Worm (Caenorhabditis elegans) whole organism, young adult: ENCODE data around the gene mrps-14.

Source experiments
- B0019.2 ChIP-seq: fragments of 200-800 bp; sonication (Bioruptor generic); conservative IDR thresholded peaks from 2 replicates; pipeline ENCODE4 v1.3.6; 2022; ENCODE audit warnings: missing genetic modification reagents, missing genetic modification characterization, missing compliant biosample characterization
- D2030.7 ChIP-seq: fragments of 200-800 bp; sonication (Bioruptor generic); IDR thresholded peaks from 2 replicates; pipeline ENCODE4 v1.3.6; 2022; ENCODE audit warnings: missing genetic modification reagents, missing genetic modification characterization, missing compliant biosample characterization
- F23B12.7 ChIP-seq: sonication (generic microtip); optimal IDR thresholded peaks from 2 replicates; lab custom pipeline; 2017; ENCODE audit warnings: missing genetic modification characterization, mild to moderate bottlenecking, missing compliant biosample characterization, antibody characterized with exemption, moderate library complexity; ENCODE audit not compliant: insufficient read depth
- F52B5.7 ChIP-seq: sonication (generic microtip); optimal IDR thresholded peaks from 2 replicates; lab custom pipeline; 2016; ENCODE audit warnings: mild to moderate bottlenecking, missing genetic modification characterization, missing compliant biosample characterization
- F55B11.4 ChIP-seq: sonication (generic microtip); optimal IDR thresholded peaks from 2 replicates; lab custom pipeline; 2016; ENCODE audit warnings: missing compliant biosample characterization, missing genetic modification characterization, borderline replicate concordance; ENCODE audit not compliant: insufficient read depth
- F57C9.4 ChIP-seq: sonication (generic microtip); optimal IDR thresholded peaks from 2 replicates; lab custom pipeline; 2017; ENCODE audit warnings: mild to moderate bottlenecking, missing genetic modification characterization, missing compliant biosample characterization
- K12H6.12 ChIP-seq: fragments of 200-800 bp; sonication (Bioruptor generic); optimal IDR thresholded peaks from 2 replicates; lab custom pipeline; 2018; ENCODE audit warnings: mild to moderate bottlenecking, missing genetic modification characterization, missing compliant biosample characterization
- T26A5.8 ChIP-seq: sonication (generic microtip); optimal IDR thresholded peaks from 2 replicates; lab custom pipeline; 2016; ENCODE audit warnings: missing genetic modification characterization, missing compliant biosample characterization
- Y53F4B.3 ChIP-seq: fragments of 200-800 bp; sonication (Bioruptor generic); IDR thresholded peaks from 2 replicates; pipeline ENCODE4 v1.3.6; 2022; ENCODE audit warnings: missing genetic modification reagents, missing genetic modification characterization, missing compliant biosample characterization
- Y56A3A.18 ChIP-seq: fragments of 200-800 bp; sonication (Bioruptor generic); IDR thresholded peaks from 2 replicates; pipeline ENCODE4 v1.3.6; 2022; ENCODE audit warnings: missing genetic modification reagents, missing genetic modification characterization, missing compliant biosample characterization
- Y67H2A.10 ChIP-seq: fragments of 200-800 bp; sonication (Bioruptor generic); conservative IDR thresholded peaks from 2 replicates; pipeline ENCODE4 v1.3.6; 2022; ENCODE audit warnings: missing genetic modification reagents, missing genetic modification characterization, missing compliant biosample characterization
- Y79H2A.3 ChIP-seq: fragments of 200-800 bp; sonication (Bioruptor generic); conservative IDR thresholded peaks from 2 replicates; pipeline ENCODE4 v1.3.6; 2022; ENCODE audit warnings: missing genetic modification reagents, missing genetic modification characterization, missing compliant biosample characterization
- Y95B8A.8 ChIP-seq: fragments of 200-800 bp; sonication (Bioruptor generic); IDR thresholded peaks from 2 replicates; pipeline ENCODE4 v1.3.6; 2022; ENCODE audit warnings: missing genetic modification reagents, missing genetic modification characterization, missing compliant biosample characterization
- ZK185.1 ChIP-seq: sonication (generic microtip); optimal IDR thresholded peaks from 2 replicates; lab custom pipeline; 2016; ENCODE audit warnings: mild to moderate bottlenecking, missing genetic modification characterization, missing compliant biosample characterization; ENCODE audit not compliant: poor library complexity, severe bottlenecking
- akir-1 ChIP-seq: fragments of 200-800 bp; sonication (Bioruptor generic); optimal IDR thresholded peaks from 2 replicates; lab custom pipeline; 2018; ENCODE audit warnings: mild to moderate bottlenecking, missing genetic modification characterization, moderate library complexity, missing compliant biosample characterization
- ama-1 ChIP-seq, 3 experiments: fragments of 150-350 bp in 1 of 3; sonication (generic microtip) in 2 of 3; optimal IDR thresholded peaks; 2 replicates each; lab custom pipeline; 2014 to 2018; ENCODE audit warnings: missing biosample characterization in 2 of 3, missing genetic modification characterization in 2 of 3, missing genetic modification reagents in 2 of 3
- aptf-3 ChIP-seq: fragments of 200-800 bp; sonication (Bioruptor generic); IDR thresholded peaks from 2 replicates; pipeline ENCODE4 v1.3.6; 2022; ENCODE audit warnings: missing genetic modification characterization, missing compliant biosample characterization
- bed-1 ChIP-seq: fragments of 200-800 bp; sonication (Bioruptor generic); IDR thresholded peaks from 2 replicates; pipeline ENCODE4 v1.3.6; 2022; ENCODE audit warnings: missing genetic modification reagents, missing genetic modification characterization, missing compliant biosample characterization
- ccch-3 ChIP-seq: fragments of 200-800 bp; sonication (Bioruptor generic); optimal IDR thresholded peaks from 2 replicates; lab custom pipeline; 2018; ENCODE audit warnings: mild to moderate bottlenecking, missing genetic modification characterization, missing compliant biosample characterization
- cebp-2 ChIP-seq: fragments of 200-800 bp; sonication (Bioruptor generic); IDR thresholded peaks from 2 replicates; pipeline ENCODE4 v1.3.6; 2022; ENCODE audit warnings: missing genetic modification characterization, missing compliant biosample characterization
- ceh-27 ChIP-seq: fragments of 200-800 bp; sonication (Bioruptor generic); optimal IDR thresholded peaks from 2 replicates; lab custom pipeline; 2018; ENCODE audit warnings: mild to moderate bottlenecking, missing genetic modification characterization, moderate library complexity, missing compliant biosample characterization
- ceh-40 ChIP-seq: fragments of 200-800 bp; sonication (Bioruptor generic); IDR thresholded peaks from 2 replicates; pipeline ENCODE4 v1.3.6; 2022; ENCODE audit warnings: missing genetic modification characterization, missing compliant biosample characterization
- chd-7 ChIP-seq: sonication (generic microtip); optimal IDR thresholded peaks from 2 replicates; lab custom pipeline; 2016; ENCODE audit warnings: mild to moderate bottlenecking, missing genetic modification characterization, moderate library complexity, missing compliant biosample characterization
- efl-1 ChIP-seq: fragments of 150-350 bp; optimal IDR thresholded peaks from 2 replicates; lab custom pipeline; 2014; ENCODE audit warnings: missing biosample characterization, missing genetic modification reagents, missing genetic modification characterization
- egrh-3 ChIP-seq: fragments of 200-800 bp; sonication (Bioruptor generic); IDR thresholded peaks from 2 replicates; pipeline ENCODE4 v1.3.6; 2022; ENCODE audit warnings: missing genetic modification reagents, missing genetic modification characterization, missing compliant biosample characterization
- ekl-4 ChIP-seq: fragments of 200-800 bp; sonication (Bioruptor generic); IDR thresholded peaks from 2 replicates; pipeline ENCODE4 v1.3.6; 2022; ENCODE audit warnings: missing genetic modification reagents, missing genetic modification characterization, missing compliant biosample characterization
- ets-4 ChIP-seq: fragments of 200-800 bp; sonication (Bioruptor generic); optimal IDR thresholded peaks from 2 replicates; lab custom pipeline; 2018; ENCODE audit warnings: mild to moderate bottlenecking, missing genetic modification characterization, missing compliant biosample characterization
- fkh-3 ChIP-seq: sonication (generic microtip); optimal IDR thresholded peaks from 2 replicates; lab custom pipeline; 2016; ENCODE audit warnings: mild to moderate bottlenecking, missing genetic modification characterization, missing compliant biosample characterization
- him-1 ChIP-seq: sonication (generic microtip); optimal IDR thresholded peaks from 2 replicates; lab custom pipeline; 2016; ENCODE audit warnings: missing genotype, missing genetic modification reagents, missing genetic modification characterization, missing compliant biosample characterization
- hlh-26 ChIP-seq: fragments of 200-800 bp; sonication (Bioruptor generic); conservative IDR thresholded peaks from 2 replicates; pipeline ENCODE4 v1.3.6; 2022; ENCODE audit warnings: missing genetic modification reagents, missing genetic modification characterization, missing compliant biosample characterization
- hmg-1.2 ChIP-seq: fragments of 200-800 bp; sonication (Bioruptor generic); IDR thresholded peaks from 2 replicates; pipeline ENCODE4 v1.3.6; 2022; ENCODE audit warnings: missing genetic modification reagents, missing genetic modification characterization, missing compliant biosample characterization
- hrde-1 ChIP-seq: sonication (generic microtip); optimal IDR thresholded peaks from 2 replicates; lab custom pipeline; 2016; ENCODE audit warnings: missing genetic modification characterization, mild to moderate bottlenecking, missing compliant biosample characterization, moderate library complexity, missing genotype, missing genetic modification reagents, borderline replicate concordance
- let-526 ChIP-seq: fragments of 200-800 bp; sonication (Bioruptor generic); IDR thresholded peaks from 2 replicates; pipeline ENCODE4 v1.3.6; 2022; ENCODE audit warnings: missing genetic modification reagents, missing genetic modification characterization, missing compliant biosample characterization
- lin-35 ChIP-seq, 3 experiments: fragments of 150-350 bp in 2 of 3; sonication (generic microtip) in 1 of 3; optimal IDR thresholded peaks; 2 replicates each; lab custom pipeline; 2014 to 2018; ENCODE audit warnings: missing biosample characterization in 3 of 3, missing genetic modification characterization in 3 of 3, missing genetic modification reagents in 3 of 3
- madf-8 ChIP-seq: fragments of 200-800 bp; sonication (Bioruptor generic); conservative IDR thresholded peaks from 2 replicates; pipeline ENCODE4 v1.3.6; 2022; ENCODE audit warnings: missing genetic modification reagents, missing genetic modification characterization, missing compliant biosample characterization
- mel-28 ChIP-seq: sonication (generic microtip); optimal IDR thresholded peaks from 2 replicates; lab custom pipeline; 2016; ENCODE audit warnings: borderline replicate concordance, mild to moderate bottlenecking, missing genetic modification characterization, missing compliant biosample characterization
- nfyb-1 ChIP-seq: fragments of 200-800 bp; sonication (Bioruptor generic); IDR thresholded peaks from 2 replicates; pipeline ENCODE4 v1.3.6; 2022; ENCODE audit warnings: missing genetic modification reagents, missing genetic modification characterization, missing compliant biosample characterization
- pha-4 ChIP-seq: fragments of 150-350 bp; sonication (generic microtip); optimal IDR thresholded peaks from 2 replicates; lab custom pipeline; 2014; ENCODE audit warnings: missing biosample characterization, missing genetic modification reagents, missing genetic modification characterization
- rpc-1 ChIP-seq, 2 experiments: fragments of 150-350 bp in 1 of 2; sonication (generic microtip) in 1 of 2; optimal IDR thresholded peaks; 2 replicates each; lab custom pipeline; 2014 to 2018; ENCODE audit warnings: missing biosample characterization in 1 of 2, missing genetic modification characterization in 1 of 2, missing genetic modification reagents in 1 of 2, missing genotype in 1 of 2
- sdz-38 ChIP-seq: sonication (generic microtip); optimal IDR thresholded peaks from 2 replicates; lab custom pipeline; 2016; ENCODE audit warnings: missing genotype, missing genetic modification characterization, missing compliant biosample characterization
- snpc-4 ChIP-seq, 5 experiments: fragments of 150-350 bp in 1 of 5; sonication (generic microtip) in 4 of 5; optimal IDR thresholded peaks; 2 replicates each; lab custom pipeline; 2014 to 2018; ENCODE audit warnings: missing genetic modification characterization in 5 of 5, missing biosample characterization in 3 of 5, antibody characterized with exemption in 2 of 5, mild to moderate bottlenecking in 2 of 5, missing compliant biosample characterization in 2 of 5, missing genotype in 2 of 5, moderate library complexity in 2 of 5, missing genetic modification reagents in 1 of 5
- somi-1 ChIP-seq: fragments of 200-800 bp; sonication (Bioruptor generic); optimal IDR thresholded peaks from 2 replicates; lab custom pipeline; 2018; ENCODE audit warnings: mild to moderate bottlenecking, missing genetic modification characterization, missing compliant biosample characterization
- zfh-2 ChIP-seq: fragments of 200-800 bp; sonication (Bioruptor generic); conservative IDR thresholded peaks from 2 replicates; pipeline ENCODE4 v1.3.6; 2022; ENCODE audit warnings: missing genetic modification reagents, missing genetic modification characterization, missing compliant biosample characterization
- ztf-25 ChIP-seq: fragments of 200-800 bp; sonication (Bioruptor generic); IDR thresholded peaks from 2 replicates; pipeline ENCODE4 v1.3.6; 2022; ENCODE audit warnings: missing genetic modification reagents, missing genetic modification characterization, missing compliant biosample characterization
- ztf-28 ChIP-seq: fragments of 200-800 bp; sonication (Bioruptor generic); IDR thresholded peaks from 2 replicates; pipeline ENCODE4 v1.3.6; 2022; ENCODE audit warnings: missing genetic modification reagents, missing genetic modification characterization, missing compliant biosample characterization
- ztf-3 ChIP-seq: fragments of 200-800 bp; sonication (Bioruptor generic); optimal IDR thresholded peaks from 2 replicates; lab custom pipeline; 2018; ENCODE audit warnings: mild to moderate bottlenecking, missing genetic modification characterization, missing compliant biosample characterization

Gene mrps-14

DNA sequence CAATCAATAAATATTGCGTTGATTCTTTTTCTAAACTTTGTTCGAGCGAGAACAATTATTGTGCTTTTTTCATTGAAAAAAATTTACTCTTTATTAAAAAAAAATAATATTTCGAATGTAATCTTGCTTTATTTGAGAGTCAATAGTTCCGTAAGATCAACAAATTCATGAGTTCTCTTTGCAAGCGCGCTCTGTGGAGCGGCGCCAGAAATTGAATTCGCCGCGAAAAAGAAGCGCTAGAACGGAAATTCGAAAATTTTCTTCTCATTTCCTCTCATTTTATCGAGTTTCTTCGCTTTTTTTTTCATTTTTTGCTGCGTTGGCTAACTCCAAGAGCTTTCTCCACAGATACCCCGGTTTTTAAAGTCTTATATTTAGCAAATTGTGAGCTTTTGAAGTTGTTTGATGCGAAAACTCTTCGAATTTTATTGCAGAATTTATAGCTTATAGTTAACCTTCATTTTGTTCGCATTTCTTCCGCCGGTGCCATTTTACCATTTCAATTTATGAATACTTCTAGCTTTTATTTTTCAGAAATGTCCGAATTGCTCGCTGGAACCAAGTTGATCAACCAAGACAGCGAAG lies 45.1 kb downstream of the mrps-14 start, which contains the start of gene R05H5.3 (continued):
- TF ChIP-seq F55B11.4, result no peak
- no peak for TF ChIP-seq ztf-3
- no peak for TF ChIP-seq cebp-2 (GFP tag; lab: Robert Waterston, UW)
- no peak for TF ChIP-seq hlh-26 (GFP tag; lab: Robert Waterston, UW)
- TF ChIP-seq Y95B8A.8 (GFP tag; lab: Robert Waterston, UW), result peak; percentile 75
- TF ChIP-seq chd-7 (tag; lab: Kevin White, UChicago), result no peak
- no peak for TF ChIP-seq bed-1 (GFP tag; lab: Robert Waterston, UW)
- TF ChIP-seq ekl-4 (GFP tag; lab: Robert Waterston, UW), result peak; percentile 31; the same call in 1 of the 2 replicates
- no peak for TF ChIP-seq let-526
- TF ChIP-seq akir-1 (GFP tag; lab: Kevin White, UChicago), result no peak
- no peak for TF ChIP-seq pha-4
- TF ChIP-seq Y79H2A.3 (GFP tag; lab: Robert Waterston, UW), result peak; percentile 72; the same call in 1 of the 2 replicates
- no peak for TF ChIP-seq rpc-1 (optimal IDR thresholded peaks at IDR 0.05; lab: Kevin White, UChicago)
- TF ChIP-seq rpc-1 (tag; optimal IDR thresholded peaks at IDR 0.05; lab: Kevin White, UChicago), result no peak
- peak; percentile 96 for TF ChIP-seq efl-1 (GFP tag; lab: Kevin White, UChicago)
- no peak for TF ChIP-seq ccch-3 (GFP tag; lab: Kevin White, UChicago)
- TF ChIP-seq nfyb-1, result 0 out of 2 replicates have a peak, but pooled peaks have one; percentile 19
- peak; percentile 90 for TF ChIP-seq B0019.2 (GFP tag; lab: Robert Waterston, UW)
- TF ChIP-seq madf-8 (GFP tag; lab: Robert Waterston, UW), result peak; percentile 91
- TF ChIP-seq ZK185.1 (tag; lab: Kevin White, UChicago), result peak; percentile 18
- TF ChIP-seq ceh-40 (GFP tag; lab: Robert Waterston, UW), result no peak
- TF ChIP-seq F57C9.4 (tag; lab: Kevin White, UChicago), result no peak
- TF ChIP-seq aptf-3 (GFP tag; lab: Robert Waterston, UW), result no peak
- peak; percentile 68 for TF ChIP-seq Y67H2A.10 (GFP tag; lab: Robert Waterston, UW)
- no peak for TF ChIP-seq Y53F4B.3
- TF ChIP-seq sdz-38 (tag; lab: Kevin White, UChicago), result no peak
- TF ChIP-seq fkh-3 (tag; lab: Kevin White, UChicago), result no peak
- peak; percentile 64 for TF ChIP-seq egrh-3 (GFP tag; lab: Robert Waterston, UW)
- no peak for TF ChIP-seq T26A5.8
- TF ChIP-seq F23B12.7 (tag; lab: Kevin White, UChicago), result peak; percentile 79
- no peak for TF ChIP-seq F52B5.7 (tag; lab: Kevin White, UChicago)
- TF ChIP-seq ztf-28 (GFP tag; lab: Robert Waterston, UW), result no peak; the same call in none of the 2 replicates
- peak; percentile 66; the same call in 1 of the 2 replicates for TF ChIP-seq hmg-1.2 (GFP tag; lab: Robert Waterston, UW)
- TF ChIP-seq snpc-4 (GFP tag; optimal IDR thresholded peaks at IDR 0.05; lab: Kevin White, UChicago), result peak; percentile 37
- TF ChIP-seq snpc-4 (tag; optimal IDR thresholded peaks at IDR 0.05; lab: Kevin White, UChicago), result no peak
- no peak for TF ChIP-seq ceh-27 (GFP tag; lab: Kevin White, UChicago)
- TF ChIP-seq ztf-25 (GFP tag; lab: Robert Waterston, UW), result peak; percentile 65; the same call in 1 of the 2 replicates
- no peak for TF ChIP-seq mel-28
- peak; percentile 96 for TF ChIP-seq D2030.7 (GFP tag; lab: Robert Waterston, UW)
- peak; percentile 74 for TF ChIP-seq him-1 (tag; lab: Kevin White, UChicago)
- no peak for TF ChIP-seq somi-1 (GFP tag; lab: Kevin White, UChicago)
- no peak for TF ChIP-seq Y56A3A.18
- no peak for TF ChIP-seq ets-4
- TF ChIP-seq K12H6.12 (tag; lab: Kevin White, UChicago), result no peak
- TF ChIP-seq lin-35 (GFP tag; optimal IDR thresholded peaks at IDR 0.05; lab: Kevin White, UChicago), result peak in 1 of 3 experiments; percentile 75
- TF ChIP-seq ama-1 (optimal IDR thresholded peaks at IDR 0.05; lab: Kevin White, UChicago), result no peak
- no peak for TF ChIP-seq ama-1 (GFP tag; optimal IDR thresholded peaks at IDR 0.05; lab: Kevin White, UChicago)
- no peak for TF ChIP-seq hrde-1 (tag; lab: Kevin White, UChicago)
- no peak for TF ChIP-seq zfh-2 (GFP tag; lab: Robert Waterston, UW)
